Fruit fly (Drosophila melanogaster): ENCODE measurements around the gene CG33310.

The CG33310 gene

DNA sequence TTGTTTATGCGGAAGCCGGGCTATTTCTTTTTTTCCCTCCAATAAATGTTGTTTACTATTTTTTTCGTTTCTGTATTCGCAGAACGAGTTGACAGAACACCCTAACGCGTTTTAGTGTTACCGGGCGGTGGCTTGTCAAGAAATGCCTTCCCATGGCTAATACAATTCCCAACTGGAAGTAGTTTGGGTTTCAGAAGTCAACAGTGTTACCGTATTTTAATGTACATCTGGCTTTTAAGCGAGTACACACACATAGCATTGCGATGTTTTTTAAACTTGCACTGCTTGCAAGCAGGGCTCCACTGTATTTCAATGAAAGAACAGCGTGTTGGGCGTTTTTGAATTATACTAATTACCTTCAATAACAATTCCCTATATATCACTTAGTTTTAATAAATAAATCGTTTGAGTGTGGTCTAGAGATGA is 33.9 kb downstream of the CG33310 start, which contains the start of gene TfIIS (continued):
- TF ChIP-seq CG1233 (GFP tag; optimal IDR thresholded peaks at IDR 0.05) (no peak), pzg (GFP tag; optimal IDR thresholded peaks at IDR 0.05) (peak; percentile 97), disco-r (GFP tag; optimal IDR thresholded peaks at IDR 0.05) (no peak), CG1603 (tag; optimal IDR thresholded peaks at IDR 0.05) (peak; percentile 88), CG33213 (GFP tag; optimal IDR thresholded peaks at IDR 0.05) (peak; percentile 84), Drgx (GFP tag; IDR thresholded peaks at IDR 0.05) (0 out of 2 replicates have a peak, but pooled peaks have one; percentile 30), fu2 (GFP tag; optimal IDR thresholded peaks at IDR 0.05) (no peak), Sox100B (GFP tag; optimal IDR thresholded peaks at IDR 0.05) (no peak), CG8478 (optimal IDR thresholded peaks at IDR 0.05) (peak; percentile 79), hbn (GFP tag; IDR thresholded peaks at IDR 0.05; ENCODE audit: partially characterized antibody) (peak; percentile 33; the same call in 1 of the 2 replicates), pfk (GFP tag; optimal IDR thresholded peaks at IDR 0.05) (no peak), CG8944 (GFP tag; optimal IDR thresholded peaks at IDR 0.05) (no peak), twi (tag; optimal IDR thresholded peaks at IDR 0.05) (peak; percentile 2), en (GFP tag; optimal IDR thresholded peaks at IDR 0.05) (no peak), bbx (GFP tag; IDR thresholded peaks at IDR 0.05; ENCODE audit: partially characterized antibody) (peak; percentile 17; the same call in 1 of the 2 replicates), Doc3 (GFP tag; IDR thresholded peaks at IDR 0.05; ENCODE audit: partially characterized antibody) (no peak), Bgb (GFP tag; IDR thresholded peaks at IDR 0.05; ENCODE audit: partially characterized antibody) (peak; percentile 48; the same call in 1 of the 2 replicates), ab (GFP tag; optimal IDR thresholded peaks at IDR 0.05) (no peak), CG15011 (GFP tag; optimal IDR thresholded peaks at IDR 0.05) (no peak), knrl (GFP tag; IDR thresholded peaks at IDR 0.05; ENCODE audit: partially characterized antibody) (peak; percentile 61; the same call in 2 of the 3 replicates), Opbp (GFP tag; IDR thresholded peaks at IDR 0.05; ENCODE audit: partially characterized antibody) (peak; percentile 62), pita (GFP tag; optimal IDR thresholded peaks at IDR 0.05) (peak; percentile 86), Hsf (GFP tag; optimal IDR thresholded peaks at IDR 0.05) (no peak), klu (GFP tag; IDR thresholded peaks at IDR 0.05) (no peak), CTCF (GFP tag; optimal IDR thresholded peaks at IDR 0.05) (peak; percentile 91), Hmr (GFP tag; optimal IDR thresholded peaks at IDR 0.05) (peak; percentile 74), CG9727 (GFP tag; optimal IDR thresholded peaks at IDR 0.05) (no peak), Dref (GFP tag; IDR thresholded peaks at IDR 0.05) (peak; percentile 54), CG17385 (GFP tag; optimal IDR thresholded peaks at IDR 0.05) (no peak), sug (tag; optimal IDR thresholded peaks at IDR 0.05) (peak; percentile 40), stwl (tag; optimal IDR thresholded peaks at IDR 0.05) (peak; percentile 96), CG6689 (GFP tag; IDR thresholded peaks at IDR 0.05) (no peak), CG2875 (GFP tag; optimal IDR thresholded peaks at IDR 0.05) (no peak), Hand (GFP tag; optimal IDR thresholded peaks at IDR 0.05) (no peak), nerfin-1 (tag; optimal IDR thresholded peaks at IDR 0.05) (peak; percentile 1), pnt (GFP tag; optimal IDR thresholded peaks at IDR 0.05) (no peak), sqz (GFP tag; optimal IDR thresholded peaks at IDR 0.05) (peak; percentile 67), Dfd (GFP tag; optimal IDR thresholded peaks at IDR 0.05) (no peak), Dek (tag; optimal IDR thresholded peaks at IDR 0.05) (peak; percentile 20), CG3838 (GFP tag; optimal IDR thresholded peaks at IDR 0.05) (no peak), CG2120 (GFP tag; optimal IDR thresholded peaks at IDR 0.05) (peak; percentile 37), B-H1 (GFP tag; IDR thresholded peaks at IDR 0.05) (no peak), CG7556 (GFP tag; optimal IDR thresholded peaks at IDR 0.05) (no peak), dpn (GFP tag; optimal IDR thresholded peaks at IDR 0.05) (peak in 1 of 2 experiments; percentile 22), so (GFP tag; IDR thresholded peaks at IDR 0.05) (no peak), TFAM (GFP tag; optimal IDR thresholded peaks at IDR 0.05) (no peak), Dll (GFP tag; IDR thresholded peaks at IDR 0.05; ENCODE audit: partially characterized antibody) (0 out of 4 replicates have a peak, but pooled peaks have one; percentile 13), crp (GFP tag; optimal IDR thresholded peaks at IDR 0.05) (peak in 1 of 2 experiments; percentile 30), HmgD (GFP tag; optimal IDR thresholded peaks at IDR 0.05) (peak; percentile 93), CG12659 (GFP tag; optimal IDR thresholded peaks at IDR 0.05) (peak; percentile 76)
